Fruit fly (Drosophila melanogaster) whole organism, embryonic: Measurements from ENCODE around the gene CG10747.

Source experiments
- CG12071 ChIP-seq: fragments of 200-800 bp; sonication (Bioruptor generic); optimal IDR thresholded peaks from 3 replicates; lab custom pipeline; 2018; ENCODE audit warnings: missing biosample characterization, mild to moderate bottlenecking, missing genetic modification characterization
- CG12659 ChIP-seq: fragments of 200-800 bp; sonication (Bioruptor generic); optimal IDR thresholded peaks from 3 replicates; lab custom pipeline; 2017; ENCODE audit warnings: mild to moderate bottlenecking, missing biosample characterization, missing genetic modification reagents, missing genetic modification characterization
- CG13775 ChIP-seq: fragments of 200-800 bp; sonication (Bioruptor generic); optimal IDR thresholded peaks from 3 replicates; lab custom pipeline; 2017; ENCODE audit warnings: missing biosample characterization, mild to moderate bottlenecking, missing genetic modification characterization
- CG14710 ChIP-seq: fragments of 200-800 bp; sonication (Bioruptor generic); optimal IDR thresholded peaks from 3 replicates; lab custom pipeline; 2019; ENCODE audit warnings: missing biosample characterization, mild to moderate bottlenecking, missing genetic modification characterization, moderate library complexity
- CG16813 ChIP-seq: fragments of 200-800 bp; sonication (Bioruptor generic); IDR thresholded peaks from 3 replicates; pipeline ENCODE4 v1.3.6; 2022; ENCODE audit warnings: missing biosample characterization, missing genetic modification characterization; ENCODE audit not compliant: partially characterized antibody
- CG17186 ChIP-seq: fragments of 200-800 bp; sonication (Bioruptor generic); optimal IDR thresholded peaks from 3 replicates; lab custom pipeline; 2017; ENCODE audit warnings: missing biosample characterization, missing genetic modification reagents, missing genetic modification characterization
- CG17359 ChIP-seq: fragments of 200-800 bp; sonication (Bioruptor generic); optimal IDR thresholded peaks from 3 replicates; lab custom pipeline; 2018; ENCODE audit warnings: missing biosample characterization, mild to moderate bottlenecking, missing genetic modification characterization, moderate library complexity
- CG17612 ChIP-seq: fragments of 200-800 bp; sonication (Bioruptor generic); IDR thresholded peaks from 2 replicates; pipeline ENCODE4 v1.3.6; 2022; ENCODE audit warnings: missing biosample characterization, missing genetic modification characterization
- CG30431 ChIP-seq: fragments of 200-800 bp; sonication (Bioruptor generic); optimal IDR thresholded peaks from 2 replicates; lab custom pipeline; 2017; ENCODE audit warnings: missing biosample characterization, missing genetic modification characterization
- CG31441 ChIP-seq: fragments of 200-800 bp; sonication (Bioruptor generic); IDR thresholded peaks from 2 replicates; pipeline ENCODE4 v1.3.6; 2022; ENCODE audit warnings: missing biosample characterization, missing genetic modification characterization
- CG42726 ChIP-seq: fragments of 200-800 bp; sonication (Bioruptor generic); IDR thresholded peaks from 2 replicates; pipeline ENCODE4 v1.3.6; 2022; ENCODE audit warnings: missing biosample characterization, missing genetic modification characterization; ENCODE audit not compliant: partially characterized antibody
- CG6791 ChIP-seq: fragments of 200-800 bp; sonication (Bioruptor generic); IDR thresholded peaks from 3 replicates; pipeline ENCODE4 v1.3.6; 2022; ENCODE audit warnings: missing biosample characterization, missing genetic modification characterization; ENCODE audit not compliant: partially characterized antibody
- CG7271 ChIP-seq: fragments of 200-800 bp; sonication (Bioruptor generic); optimal IDR thresholded peaks from 2 replicates; lab custom pipeline; 2018; ENCODE audit warnings: missing biosample characterization, mild to moderate bottlenecking, missing genetic modification characterization, moderate library complexity
- CG7839 ChIP-seq: fragments of 200-800 bp; sonication (Bioruptor generic); optimal IDR thresholded peaks from 3 replicates; lab custom pipeline; 2018; ENCODE audit warnings: missing biosample characterization, mild to moderate bottlenecking, missing genetic modification characterization, moderate library complexity
- CG7963 ChIP-seq: fragments of 200-800 bp; sonication (Bioruptor generic); IDR thresholded peaks from 3 replicates; pipeline ENCODE4 v1.3.6; 2022; ENCODE audit warnings: missing biosample characterization, missing genetic modification characterization; ENCODE audit not compliant: partially characterized antibody
- CG8089 ChIP-seq: fragments of 200-800 bp; sonication (Bioruptor generic); optimal IDR thresholded peaks from 3 replicates; lab custom pipeline; 2016; ENCODE audit warnings: missing biosample characterization, missing genetic modification characterization
- CG8359 ChIP-seq: fragments of 200-800 bp; sonication (Bioruptor generic); optimal IDR thresholded peaks from 2 replicates; lab custom pipeline; 2017; ENCODE audit warnings: missing biosample characterization, mild to moderate bottlenecking, missing genetic modification characterization, borderline replicate concordance
- D19A ChIP-seq: fragments of 200-800 bp; optimal IDR thresholded peaks from 3 replicates; lab custom pipeline; 2019; ENCODE audit warnings: missing biosample characterization, mild to moderate bottlenecking, missing genetic modification characterization, moderate library complexity
- Dad ChIP-seq: fragments of 200-800 bp; sonication (Bioruptor generic); optimal IDR thresholded peaks from 3 replicates; lab custom pipeline; 2016; ENCODE audit warnings: missing biosample characterization, missing genetic modification characterization
- Dek ChIP-seq: fragments of 200-800 bp; sonication (Bioruptor generic); optimal IDR thresholded peaks from 3 replicates; lab custom pipeline; 2019; ENCODE audit warnings: missing biosample characterization, mild to moderate bottlenecking, missing genetic modification characterization, moderate library complexity
- Fer3 ChIP-seq: fragments of 200-800 bp; sonication (Bioruptor generic); optimal IDR thresholded peaks from 2 replicates; lab custom pipeline; 2018; ENCODE audit warnings: missing biosample characterization, mild to moderate bottlenecking, missing genetic modification characterization, moderate library complexity
- Gsc ChIP-seq: fragments of 200-800 bp; sonication (Bioruptor generic); IDR thresholded peaks from 2 replicates; pipeline ENCODE4 v1.3.6; 2022; ENCODE audit warnings: missing biosample characterization, missing genetic modification characterization
- HLHmδ ChIP-seq: fragments of 200-800 bp; sonication (Bioruptor generic); optimal IDR thresholded peaks from 2 replicates; lab custom pipeline; 2018; ENCODE audit warnings: missing biosample characterization, mild to moderate bottlenecking, missing genetic modification characterization, moderate library complexity
- MESR4 ChIP-seq: fragments of 200-800 bp; sonication (Bioruptor generic); optimal IDR thresholded peaks from 2 replicates; lab custom pipeline; 2018; ENCODE audit warnings: missing biosample characterization, mild to moderate bottlenecking, missing genetic modification characterization, moderate library complexity
- MTF-1 ChIP-seq: fragments of 200-800 bp; sonication (Bioruptor generic); optimal IDR thresholded peaks from 2 replicates; lab custom pipeline; 2018; ENCODE audit warnings: missing biosample characterization, mild to moderate bottlenecking, missing genetic modification characterization, borderline replicate concordance
- Nf-YC ChIP-seq: fragments of 200-800 bp; optimal IDR thresholded peaks from 3 replicates; lab custom pipeline; 2019; ENCODE audit warnings: missing biosample characterization, mild to moderate bottlenecking, missing genetic modification characterization, moderate library complexity
- NfI ChIP-seq: fragments of 200-800 bp; sonication (Bioruptor generic); optimal IDR thresholded peaks from 3 replicates; lab custom pipeline; 2018; ENCODE audit warnings: missing biosample characterization, mild to moderate bottlenecking, missing genetic modification characterization, moderate library complexity
- Side ChIP-seq: fragments of 200-800 bp; sonication (Bioruptor generic); optimal IDR thresholded peaks from 2 replicates; lab custom pipeline; 2016; ENCODE audit warnings: missing biosample characterization, missing genetic modification characterization
- Spps ChIP-seq: fragments of 200-800 bp; sonication (Bioruptor generic); optimal IDR thresholded peaks from 2 replicates; lab custom pipeline; 2018; ENCODE audit warnings: missing biosample characterization, mild to moderate bottlenecking, missing genetic modification characterization
- Stat92E ChIP-seq, 3 experiments: fragments of >200 bp in 2 of 3; fragments of 200-800 bp in 1 of 3; sonication (Bioruptor generic) in 1 of 3; optimal IDR thresholded peaks; 2 replicates each; lab custom pipeline; 2017 to 2019; ENCODE audit warnings: missing biosample characterization in 3 of 3, missing genetic modification characterization in 3 of 3, mild to moderate bottlenecking in 1 of 3, moderate library complexity in 1 of 3
- Taf1 ChIP-seq: fragments of 200-800 bp; sonication (Bioruptor generic); IDR thresholded peaks from 2 replicates; pipeline ENCODE4 v1.3.6; 2022; ENCODE audit warnings: missing biosample characterization, missing genetic modification characterization
- amos ChIP-seq: fragments of 200-800 bp; sonication (Bioruptor generic); IDR thresholded peaks from 2 replicates; pipeline ENCODE4 v1.3.6; 2022; ENCODE audit warnings: missing biosample characterization, missing genetic modification characterization; ENCODE audit not compliant: partially characterized antibody
- bigmax ChIP-seq: fragments of 200-800 bp; sonication (Bioruptor generic); optimal IDR thresholded peaks from 2 replicates; lab custom pipeline; 2018; ENCODE audit warnings: missing biosample characterization, mild to moderate bottlenecking, missing genetic modification characterization
- cg ChIP-seq: fragments of 200-800 bp; sonication (Bioruptor generic); optimal IDR thresholded peaks from 3 replicates; lab custom pipeline; 2019; ENCODE audit warnings: missing biosample characterization, mild to moderate bottlenecking, missing genetic modification characterization, moderate library complexity
- chn ChIP-seq: fragments of 200-800 bp; sonication (Bioruptor generic); optimal IDR thresholded peaks from 2 replicates; lab custom pipeline; 2016; ENCODE audit warnings: missing biosample characterization, missing genetic modification characterization
- dmrt99B ChIP-seq: fragments of 200-800 bp; sonication (Bioruptor generic); optimal IDR thresholded peaks from 2 replicates; lab custom pipeline; 2018; ENCODE audit warnings: missing biosample characterization, mild to moderate bottlenecking, missing genetic modification characterization, moderate library complexity
- ewg ChIP-seq: fragments of 200-800 bp; sonication (Bioruptor generic); optimal IDR thresholded peaks from 3 replicates; lab custom pipeline; 2017; ENCODE audit warnings: mild to moderate bottlenecking, missing biosample characterization, missing genetic modification reagents, missing genetic modification characterization
- fd64A ChIP-seq: fragments of 200-800 bp; sonication (Bioruptor generic); optimal IDR thresholded peaks from 3 replicates; lab custom pipeline; 2018; ENCODE audit warnings: missing biosample characterization, mild to moderate bottlenecking, missing genetic modification characterization
- jigr1 ChIP-seq: fragments of 200-800 bp; sonication (Bioruptor generic); IDR thresholded peaks from 3 replicates; pipeline ENCODE4 v1.3.6; 2022; ENCODE audit warnings: missing biosample characterization, missing genetic modification characterization
- mam ChIP-seq: fragments of 200-800 bp; sonication (Bioruptor generic); optimal IDR thresholded peaks from 3 replicates; lab custom pipeline; 2016; ENCODE audit warnings: missing biosample characterization, missing genetic modification characterization
- nom ChIP-seq: fragments of 200-800 bp; sonication (Bioruptor generic); optimal IDR thresholded peaks from 2 replicates; lab custom pipeline; 2017; ENCODE audit warnings: missing biosample characterization, missing genetic modification characterization, mild to moderate bottlenecking, moderate library complexity, missing genetic modification reagents
- oc ChIP-seq: fragments of 200-800 bp; sonication (Bioruptor generic); optimal IDR thresholded peaks from 2 replicates; lab custom pipeline; 2018; ENCODE audit warnings: missing biosample characterization, mild to moderate bottlenecking, missing genetic modification characterization, moderate library complexity
- odd ChIP-seq: fragments of 200-800 bp; sonication (Bioruptor generic); optimal IDR thresholded peaks from 2 replicates; lab custom pipeline; 2017; ENCODE audit warnings: missing biosample characterization, mild to moderate bottlenecking, missing genetic modification characterization
- peb ChIP-seq: fragments of 200-800 bp; sonication (Bioruptor generic); IDR thresholded peaks from 2 replicates; pipeline ENCODE4 v1.3.6; 2022; ENCODE audit warnings: missing biosample characterization, missing genetic modification characterization
- sd ChIP-seq: fragments of 200-800 bp; sonication (Bioruptor generic); optimal IDR thresholded peaks from 3 replicates; lab custom pipeline; 2018; ENCODE audit warnings: missing biosample characterization, mild to moderate bottlenecking, missing genetic modification characterization, moderate library complexity
- tgo ChIP-seq: fragments of 200-800 bp; sonication (Bioruptor generic); IDR thresholded peaks from 3 replicates; pipeline ENCODE4 v1.3.6; 2022; ENCODE audit warnings: missing biosample characterization, missing genetic modification characterization
- tna ChIP-seq: fragments of 200-800 bp; sonication (Bioruptor generic); IDR thresholded peaks from 2 replicates; pipeline ENCODE4 v1.3.6; 2022; ENCODE audit warnings: missing biosample characterization, missing genetic modification characterization; ENCODE audit not compliant: partially characterized antibody
- zen2 ChIP-seq: fragments of 200-800 bp; sonication (Bioruptor generic); IDR thresholded peaks from 3 replicates; pipeline ENCODE4 v1.3.6; 2022; ENCODE audit warnings: missing biosample characterization, missing genetic modification characterization; ENCODE audit not compliant: partially characterized antibody

CG10747 gene

dm6 chr2L:20075234-20075803 lies 15.8 kb downstream of the CG10747 start, which contains the start of the genes pr and neb (continued):
- TF ChIP-seq CG14710 (tag; lab: Kevin White, UChicago) = peak; percentile 69
- TF ChIP-seq CG6791 (GFP tag; lab: Robert Waterston, UW) = no peak
- no peak for TF ChIP-seq CG7271 (tag; lab: Kevin White, UChicago)
- peak; percentile 4 for TF ChIP-seq mam (GFP tag; lab: Kevin White, UChicago)
- TF ChIP-seq CG13775 (GFP tag; lab: Kevin White, UChicago) = peak; percentile 47
- TF ChIP-seq Spps = no peak
- no peak for TF ChIP-seq CG8089 (GFP tag; lab: Kevin White, UChicago)
- no peak for TF ChIP-seq CG7963 (GFP tag; lab: Robert Waterston, UW)
- TF ChIP-seq Gsc = no peak
- TF ChIP-seq sd = no peak
- TF ChIP-seq nom = no peak
- TF ChIP-seq Nf-YC (tag; lab: Kevin White, UChicago) = peak; percentile 49
- TF ChIP-seq CG8359 (GFP tag; lab: Kevin White, UChicago) = no peak
- TF ChIP-seq Fer3 (tag; lab: Kevin White, UChicago) = no peak
- no peak for TF ChIP-seq fd64A (GFP tag; lab: Kevin White, UChicago)
- peak; percentile 38; the same call in 1 of the 3 replicates for TF ChIP-seq CG16813 (GFP tag; lab: Robert Waterston, UW)
- TF ChIP-seq oc (tag; lab: Kevin White, UChicago) = no peak
- peak; percentile 71 for TF ChIP-seq CG7839 (tag; lab: Kevin White, UChicago)
- peak; percentile 56 for TF ChIP-seq Dad (GFP tag; lab: Kevin White, UChicago)
- TF ChIP-seq tgo = peak; percentile 56
- no peak for TF ChIP-seq peb (GFP tag; lab: Robert Waterston, UW)
- TF ChIP-seq MESR4 (GFP tag; lab: Kevin White, UChicago) = peak; percentile 49
- peak; percentile 79 for TF ChIP-seq CG12659 (GFP tag; lab: Kevin White, UChicago)
- TF ChIP-seq Side (GFP tag; lab: Kevin White, UChicago) = no peak
- no peak for TF ChIP-seq cg (GFP tag; lab: Kevin White, UChicago)
- no peak for TF ChIP-seq CG12071 (GFP tag; lab: Kevin White, UChicago)
- peak; percentile 24 for TF ChIP-seq CG30431 (GFP tag; lab: Kevin White, UChicago)
- no peak for TF ChIP-seq Taf1
- TF ChIP-seq Dek = peak; percentile 24
- no peak; the same call in 1 of the 2 replicates for TF ChIP-seq amos (GFP tag; lab: Robert Waterston, UW)
- TF ChIP-seq D19A (tag; lab: Kevin White, UChicago) = peak; percentile 39
- TF ChIP-seq chn (GFP tag; lab: Kevin White, UChicago) = peak; percentile 26
- no peak for TF ChIP-seq bigmax (GFP tag; lab: Kevin White, UChicago)
- peak; percentile 28 for TF ChIP-seq CG17186 (GFP tag; lab: Kevin White, UChicago)
- peak in 1 of 3 experiments; percentile 3 for TF ChIP-seq Stat92E (GFP tag; optimal IDR thresholded peaks at IDR 0.05; lab: Kevin White, UChicago)
- 0 out of 3 replicates have a peak, but pooled peaks have one; percentile 38 for TF ChIP-seq zen2
- TF ChIP-seq MTF-1 (GFP tag; lab: Kevin White, UChicago) = no peak
- peak; percentile 26 for TF ChIP-seq ewg (GFP tag; lab: Kevin White, UChicago)
- TF ChIP-seq tna (GFP tag; lab: Robert Waterston, UW) = no peak
- TF ChIP-seq CG17359 (tag; lab: Kevin White, UChicago) = no peak
- TF ChIP-seq CG17612 (GFP tag; lab: Robert Waterston, UW) = no peak
- TF ChIP-seq odd (GFP tag; lab: Kevin White, UChicago) = no peak
- peak; percentile 52 for TF ChIP-seq NfI (GFP tag; lab: Kevin White, UChicago)
- TF ChIP-seq HLHmδ (GFP tag; lab: Kevin White, UChicago) = no peak
- no peak for TF ChIP-seq CG42726
- TF ChIP-seq CG31441 = peak; percentile 30; the same call in 1 of the 2 replicates
- no peak for TF ChIP-seq jigr1
- peak; percentile 18 for TF ChIP-seq dmrt99B
